Worm (Caenorhabditis elegans) whole organism, L1 larva: ENCODE measurements around the gene sre-26.

Experiments
- ama-1 ChIP-seq: fragments of 150-350 bp; optimal IDR thresholded peaks from 2 replicates; lab custom pipeline; 2014
- ces-1 ChIP-seq: fragments of 150-350 bp; optimal IDR thresholded peaks from 2 replicates; lab custom pipeline; 2014; ENCODE audit warnings: missing biosample characterization, missing genetic modification reagents, missing genetic modification characterization
- lin-13 ChIP-seq: fragments of 150-350 bp; optimal IDR thresholded peaks from 2 replicates; lab custom pipeline; 2014; ENCODE audit warnings: missing biosample characterization, missing genetic modification reagents, missing genetic modification characterization
- mdl-1 ChIP-seq, 2 experiments: fragments of 150-350 bp; optimal IDR thresholded peaks; 2 replicates each; lab custom pipeline; 2014 to 2017; ENCODE audit warnings: missing biosample characterization in 2 of 2, missing genetic modification characterization in 2 of 2, inconsistent platforms in 1 of 2
- mep-1 ChIP-seq: fragments of 150-350 bp; optimal IDR thresholded peaks from 2 replicates; lab custom pipeline; 2014; ENCODE audit warnings: missing biosample characterization, missing genetic modification characterization
- nhr-28 ChIP-seq: fragments of 150-350 bp; optimal IDR thresholded peaks from 2 replicates; lab custom pipeline; 2014; ENCODE audit warnings: missing biosample characterization, missing genetic modification characterization
- nhr-77 ChIP-seq: fragments of 150-350 bp; optimal IDR thresholded peaks from 2 replicates; lab custom pipeline; 2014; ENCODE audit warnings: missing biosample characterization, missing genetic modification characterization
- nhr-85 ChIP-seq: sonication (generic microtip); peaks from one replicate; lab custom pipeline; 2016; ENCODE audit warnings: missing genetic modification characterization, inconsistent platforms, missing compliant biosample characterization
- snpc-4 ChIP-seq: fragments of 150-350 bp; optimal IDR thresholded peaks from 2 replicates; lab custom pipeline; 2014; ENCODE audit warnings: missing biosample characterization, missing genetic modification characterization
- sptf-1 ChIP-seq: fragments of 150-350 bp; optimal IDR thresholded peaks from 2 replicates; lab custom pipeline; 2014; ENCODE audit warnings: missing biosample characterization, missing genetic modification characterization
- unc-98 ChIP-seq: fragments of 200-800 bp; sonication (Bioruptor generic); IDR thresholded peaks from 2 replicates; pipeline ENCODE4 v1.3.6; 2022; ENCODE audit warnings: missing genetic modification characterization, missing compliant biosample characterization
- ztf-11 ChIP-seq, 2 experiments: sonication (generic microtip); optimal IDR thresholded peaks; 2 replicates each; lab custom pipeline; 2016 to 2017; ENCODE audit warnings: missing genetic modification characterization in 2 of 2, missing biosample characterization in 1 of 2, missing compliant biosample characterization in 1 of 2

DNA sequence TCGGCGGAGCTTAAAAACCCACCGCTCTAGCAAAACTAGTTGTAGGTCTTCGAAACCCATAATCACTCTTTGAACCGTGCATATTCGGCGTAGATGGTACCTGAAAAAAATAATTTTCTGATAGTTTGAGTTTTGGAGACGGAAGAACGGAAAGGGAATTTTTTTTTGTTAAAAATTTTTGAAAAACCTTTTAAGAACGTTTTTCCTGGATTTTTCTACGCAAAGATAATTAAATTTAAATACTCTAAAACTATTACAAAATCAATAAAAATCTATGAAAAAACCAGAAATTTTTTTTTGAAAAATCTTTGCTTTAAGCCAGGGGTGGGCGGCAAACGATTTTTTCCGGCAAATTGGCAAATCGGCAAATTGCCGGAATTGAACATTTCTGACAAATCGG, 41.0 kb downstream of the sre-26 start, which contains the start of gene marc-5:
- no peak for TF ChIP-seq nhr-77 (tag; lab: Kevin White, UChicago)
- no peak for TF ChIP-seq ces-1 (GFP tag; lab: Kevin White, UChicago)
- TF ChIP-seq unc-98 (GFP tag; lab: Robert Waterston, UW) = no peak
- TF ChIP-seq ama-1 (lab: Kevin White, UChicago) = no peak
- TF ChIP-seq nhr-85 (tag; lab: Kevin White, UChicago) = no peak
- no peak for TF ChIP-seq ztf-11 (tag; optimal IDR thresholded peaks at IDR 0.05; lab: Kevin White, UChicago)
- no peak for TF ChIP-seq mep-1 (tag; lab: Kevin White, UChicago)
- no peak for TF ChIP-seq lin-13
- TF ChIP-seq mdl-1 (tag; optimal IDR thresholded peaks at IDR 0.05; lab: Kevin White, UChicago) = no peak
- no peak for TF ChIP-seq sptf-1 (tag; lab: Kevin White, UChicago)
- TF ChIP-seq nhr-28 (tag; lab: Kevin White, UChicago) = no peak
- no peak for TF ChIP-seq snpc-4 (tag; lab: Kevin White, UChicago)
